Worm (Caenorhabditis elegans): ENCODE data around the gene sknr-1.
A peak's percentile ranks its signal among the peaks of the same experiment; 100 is the strongest.

Gene sknr-1

ce11 chrV:2592173-2592676, 33.0 kb downstream of the sknr-1 start, which contains the start of gene irg-3:
Gene irg-3, plus strand, starts transcription at chrV:2592591.
- TF ChIP-seq aha-1 (tag) (peak; percentile 52), ceh-62 (tag; optimal IDR thresholded peaks at IDR 0.05) (no peak), Y75B8A.6 (GFP tag; IDR thresholded peaks at IDR 0.05) (no peak), ZK337.2 (GFP tag; IDR thresholded peaks at IDR 0.05) (no peak), zfp-3 (GFP tag; conservative IDR thresholded peaks at IDR 0.05) (no peak), hlh-11 (tag; optimal IDR thresholded peaks at IDR 0.05) (peak; percentile 10), lim-7 (GFP tag; IDR thresholded peaks at IDR 0.05) (no peak), nhr-41 (GFP tag; IDR thresholded peaks at IDR 0.05) (no peak), ceh-20 (GFP tag; IDR thresholded peaks at IDR 0.05) (no peak), duxl-1 (tag; optimal IDR thresholded peaks at IDR 0.05; ENCODE audit: poor library complexity) (no peak), nhr-76 (tag; optimal IDR thresholded peaks at IDR 0.05) (no peak), Y5F2A.4 (GFP tag; optimal IDR thresholded peaks at IDR 0.05) (no peak), snpc-4 (tag; optimal IDR thresholded peaks at IDR 0.05) (no peak), dmd-6 (GFP tag; IDR thresholded peaks at IDR 0.05) (peak; percentile 65), nhr-102 (tag; optimal IDR thresholded peaks at IDR 0.05) (no peak), nhr-28 (tag; optimal IDR thresholded peaks at IDR 0.05) (peak; percentile 45), lin-38 (GFP tag; IDR thresholded peaks at IDR 0.05) (no peak)

DNA sequence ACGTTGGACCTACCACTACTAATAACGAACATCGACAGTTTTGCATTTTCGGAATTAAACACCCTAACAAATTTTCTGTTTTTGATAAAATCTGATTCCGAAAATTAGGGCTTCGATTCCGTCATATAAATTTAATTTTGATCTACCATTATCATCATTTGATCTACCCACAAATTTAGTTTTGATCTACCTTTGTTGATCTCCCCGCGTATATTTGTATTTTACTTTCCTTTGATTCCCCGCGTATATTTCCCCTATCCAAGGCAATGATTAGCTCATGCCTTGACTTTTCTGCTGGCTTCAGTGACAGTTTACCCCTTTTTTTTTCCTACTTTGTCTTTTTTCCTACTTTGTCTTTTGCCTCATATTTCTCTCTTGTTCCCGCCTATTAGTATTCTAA, 35.4 kb downstream of the sknr-1 start:
- TF ChIP-seq madf-5 (GFP tag; IDR thresholded peaks at IDR 0.05), result no peak
- no peak for TF ChIP-seq ceh-44 (GFP tag; IDR thresholded peaks at IDR 0.05)
- TF ChIP-seq spr-3 (GFP tag; optimal IDR thresholded peaks at IDR 0.05), result no peak
- peak; percentile 39 for TF ChIP-seq aha-1 (tag)
- TF ChIP-seq pha-4 (GFP tag; IDR thresholded peaks at IDR 0.05), result no peak
- no peak for TF ChIP-seq pha-4 (tag; optimal IDR thresholded peaks at IDR 0.05)
- TF ChIP-seq zfp-3 (GFP tag; conservative IDR thresholded peaks at IDR 0.05), result no peak

DNA sequence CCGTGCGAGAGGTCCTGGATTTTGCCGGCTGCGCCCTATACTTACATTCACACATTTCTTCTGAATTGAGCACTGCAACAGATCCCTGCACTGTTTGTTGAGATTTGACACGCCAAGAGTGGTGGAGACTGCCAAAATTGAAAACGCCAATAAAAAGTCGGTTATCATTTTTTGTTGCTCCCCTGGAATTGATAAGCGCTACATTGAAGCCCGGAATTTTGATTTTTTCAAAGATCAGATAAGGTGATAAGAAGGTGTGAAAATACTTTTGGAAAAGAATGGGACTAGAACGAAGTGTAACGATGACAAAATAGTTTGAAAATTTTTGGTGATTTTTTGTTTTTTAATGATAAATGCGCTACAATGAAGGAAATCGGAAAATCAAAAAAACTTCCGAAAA, 39.5 kb downstream of the sknr-1 start, which contains the start of gene C29G2.6:
C29G2.6 (minus strand) TSS at position 182 of the 400 bp plus-strand sequence.
- TF ChIP-seq php-3 (GFP tag; IDR thresholded peaks at IDR 0.05) (no peak), dve-1 (tag; optimal IDR thresholded peaks at IDR 0.05; ENCODE audit: insufficient read depth) (peak; percentile 33), pqm-1 (tag; optimal IDR thresholded peaks at IDR 0.05) (peak; percentile 3), daf-16 (GFP tag; optimal IDR thresholded peaks at IDR 0.05) (no peak), daf-16 (tag; optimal IDR thresholded peaks at IDR 0.05) (peak; percentile 42), fos-1 (tag; optimal IDR thresholded peaks at IDR 0.05) (no peak), arid-1 (GFP tag; conservative IDR thresholded peaks at IDR 0.05) (no peak), sdz-12 (GFP tag; optimal IDR thresholded peaks at IDR 0.05) (no peak), aly-2 (tag; optimal IDR thresholded peaks at IDR 0.05) (no peak), dmd-6 (GFP tag; IDR thresholded peaks at IDR 0.05) (peak; percentile 43)

- TF ChIP-seq daf-12 (tag; optimal IDR thresholded peaks at IDR 0.05), result no peak
- TF ChIP-seq hlh-30 (tag; optimal IDR thresholded peaks at IDR 0.05; ENCODE audit: insufficient read depth), result no peak
- no peak for TF ChIP-seq mep-1 (tag; optimal IDR thresholded peaks at IDR 0.05)
- no peak for TF ChIP-seq ZK337.2 (GFP tag; IDR thresholded peaks at IDR 0.05)
These were observed 44.7 kb downstream of the sknr-1 start, which contains the start of gene C29G2.3 for ce11 chrV:2580598-2580997. Gene C29G2.3, plus strand, starts transcription at chrV:2580898.

DNA sequence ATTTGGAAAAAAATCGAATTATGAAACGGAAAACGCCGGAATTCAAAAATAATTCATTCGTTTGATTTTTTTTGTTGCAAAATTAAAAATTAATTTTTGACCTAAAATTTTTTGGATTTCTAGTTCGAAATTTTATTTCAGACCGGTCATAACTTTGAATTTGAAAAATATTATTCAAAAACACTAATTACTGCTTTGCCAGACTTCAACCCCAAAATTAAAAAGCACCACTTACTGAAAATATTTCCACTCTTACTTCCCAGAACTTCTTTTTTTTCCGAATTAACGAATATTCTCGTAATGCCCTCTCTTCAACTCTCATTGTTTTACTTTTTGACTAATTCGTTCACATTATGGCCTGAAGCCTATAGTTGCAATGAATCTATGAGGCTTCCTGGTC, 47.7 kb downstream of the sknr-1 start, which contains the start of gene srt-4:
srt-4 (plus strand) TSS at position 301 of the 400 bp plus-strand sequence.
- TF ChIP-seq unc-62 (GFP tag; optimal IDR thresholded peaks at IDR 0.05 in 1 of 2) (no peak), unc-62 (tag; optimal IDR thresholded peaks at IDR 0.05) (no peak), zfp-2 (tag; optimal IDR thresholded peaks at IDR 0.05) (no peak), arid-1 (GFP tag; conservative IDR thresholded peaks at IDR 0.05) (no peak), jun-1 (tag; optimal IDR thresholded peaks at IDR 0.05) (no peak), ama-1 (optimal IDR thresholded peaks at IDR 0.05) (no peak), madf-9 (GFP tag; conservative IDR thresholded peaks at IDR 0.05) (no peak), egl-27 (tag; optimal IDR thresholded peaks at IDR 0.05) (no peak), saeg-2 (GFP tag; IDR thresholded peaks at IDR 0.05) (no peak), ztf-11 (tag; optimal IDR thresholded peaks at IDR 0.05) (no peak), nhr-11 (tag; optimal IDR thresholded peaks at IDR 0.05) (no peak), nhr-48 (tag; optimal IDR thresholded peaks at IDR 0.05) (no peak), F44E2.7 (GFP tag; IDR thresholded peaks at IDR 0.05) (no peak), mxl-3 (GFP tag; optimal IDR thresholded peaks at IDR 0.05) (no peak), ZK337.2 (GFP tag; IDR thresholded peaks at IDR 0.05) (no peak)

Measured in whole organism, L4 larva.